Worm (Caenorhabditis elegans) whole organism, L2 larva: ENCODE data around the gene nap-1.
"Not testable (repeated sequence)": the region's sequence is repeated elsewhere in the genome, so short reads cannot be mapped to it uniquely, and the experiment has no call there.

Experiments used
- C34F6.9 ChIP-seq: fragments of 150-350 bp; optimal IDR thresholded peaks from 2 replicates; lab custom pipeline; 2014; ENCODE audit warnings: missing biosample characterization, missing genetic modification characterization
- R02D3.7 ChIP-seq: fragments of 150-350 bp; optimal IDR thresholded peaks from 2 replicates; lab custom pipeline; 2014; ENCODE audit warnings: missing biosample characterization, missing genetic modification characterization
- Y55F3AM.14 ChIP-seq: fragments of 200-800 bp; sonication (Bioruptor generic); optimal IDR thresholded peaks from 2 replicates; lab custom pipeline; 2018; ENCODE audit warnings: mild to moderate bottlenecking, missing genetic modification characterization, missing compliant biosample characterization
- ZK546.5 ChIP-seq: sonication (generic microtip); optimal IDR thresholded peaks from 2 replicates; lab custom pipeline; 2017; ENCODE audit warnings: missing biosample characterization, missing genetic modification characterization
- alr-1 ChIP-seq: fragments of 150-350 bp; optimal IDR thresholded peaks from 2 replicates; lab custom pipeline; 2014; ENCODE audit warnings: missing biosample characterization, missing genetic modification characterization
- aly-2 ChIP-seq: fragments of 150-350 bp; optimal IDR thresholded peaks from 2 replicates; lab custom pipeline; 2014; ENCODE audit warnings: missing biosample characterization, missing genetic modification characterization
- ama-1 ChIP-seq: fragments of 150-350 bp; optimal IDR thresholded peaks from 2 replicates; lab custom pipeline; 2018; ENCODE audit warnings: inconsistent platforms
- ceh-16 ChIP-seq: fragments of 150-350 bp; optimal IDR thresholded peaks from 2 replicates; lab custom pipeline; 2014; ENCODE audit warnings: missing biosample characterization, missing genetic modification characterization
- ceh-82 ChIP-seq: fragments of 150-350 bp; optimal IDR thresholded peaks from 2 replicates; lab custom pipeline; 2014; ENCODE audit warnings: missing biosample characterization, missing genetic modification characterization
- dmd-4 ChIP-seq: sonication (generic microtip); optimal IDR thresholded peaks from 2 replicates; lab custom pipeline; 2017; ENCODE audit warnings: missing biosample characterization, missing genetic modification characterization
- egl-27 ChIP-seq: sonication (generic microtip); optimal IDR thresholded peaks from 3 replicates; lab custom pipeline; 2017; ENCODE audit warnings: missing biosample characterization, missing genetic modification reagents, missing genetic modification characterization
- elt-1 ChIP-seq: fragments of 150-350 bp; optimal IDR thresholded peaks from 2 replicates; lab custom pipeline; 2014; ENCODE audit warnings: missing biosample characterization, missing genetic modification characterization
- elt-3 ChIP-seq: sonication (generic microtip); optimal IDR thresholded peaks from 2 replicates; lab custom pipeline; 2017; ENCODE audit warnings: missing biosample characterization, missing genetic modification characterization
- gmeb-1 ChIP-seq: fragments of 150-350 bp; optimal IDR thresholded peaks from 2 replicates; lab custom pipeline; 2014; ENCODE audit warnings: missing biosample characterization, missing genetic modification characterization
- lin-11 ChIP-seq: fragments of 150-350 bp; sonication (generic microtip); optimal IDR thresholded peaks from 2 replicates; lab custom pipeline; 2014; ENCODE audit warnings: missing biosample characterization, missing genetic modification characterization, inconsistent platforms, mixed read lengths
- lin-13 ChIP-seq: fragments of 150-350 bp; optimal IDR thresholded peaks from 2 replicates; lab custom pipeline; 2014; ENCODE audit warnings: missing biosample characterization, missing genetic modification reagents, missing genetic modification characterization
- lin-39 ChIP-seq: fragments of 150-350 bp; optimal IDR thresholded peaks from 2 replicates; lab custom pipeline; 2014; ENCODE audit warnings: missing biosample characterization, missing genetic modification reagents, missing genetic modification characterization
- lsy-2 ChIP-seq, 2 experiments: fragments of 150-350 bp in 1 of 2; sonication (generic microtip) in 1 of 2; optimal IDR thresholded peaks; 2 replicates each; lab custom pipeline; 2014 to 2017; ENCODE audit warnings: missing biosample characterization in 2 of 2, missing genetic modification characterization in 2 of 2
- mab-5 ChIP-seq: fragments of 150-350 bp; optimal IDR thresholded peaks from 2 replicates; lab custom pipeline; 2014; ENCODE audit warnings: missing biosample characterization, missing genetic modification characterization
- mbf-1 ChIP-seq: sonication (generic microtip); optimal IDR thresholded peaks from 2 replicates; lab custom pipeline; 2017; ENCODE audit warnings: missing biosample characterization, missing genetic modification characterization
- mdl-1 ChIP-seq, 2 experiments: fragments of 150-350 bp in 1 of 2; sonication (generic microtip) in 1 of 2; optimal IDR thresholded peaks; 2 replicates each; lab custom pipeline; 2017; ENCODE audit warnings: missing biosample characterization in 2 of 2, missing genetic modification characterization in 2 of 2
- nhr-10 ChIP-seq: sonication (generic microtip); optimal IDR thresholded peaks from 2 replicates; lab custom pipeline; 2017; ENCODE audit warnings: missing biosample characterization, missing genetic modification characterization
- nhr-11 ChIP-seq: fragments of 150-350 bp; optimal IDR thresholded peaks from 2 replicates; lab custom pipeline; 2014; ENCODE audit warnings: missing biosample characterization, missing genetic modification characterization
- nhr-12 ChIP-seq: fragments of 150-350 bp; optimal IDR thresholded peaks from 2 replicates; lab custom pipeline; 2014; ENCODE audit warnings: missing biosample characterization, missing genetic modification characterization
- nhr-129 ChIP-seq: fragments of 150-350 bp; optimal IDR thresholded peaks from 2 replicates; lab custom pipeline; 2014; ENCODE audit warnings: missing biosample characterization, missing genetic modification characterization
- nhr-23 ChIP-seq: fragments of 150-350 bp; optimal IDR thresholded peaks from 2 replicates; lab custom pipeline; 2014; ENCODE audit warnings: missing biosample characterization, missing genetic modification reagents, missing genetic modification characterization
- nhr-237 ChIP-seq: fragments of 150-350 bp; optimal IDR thresholded peaks from 2 replicates; lab custom pipeline; 2014; ENCODE audit warnings: missing biosample characterization, missing genetic modification characterization
- nhr-25 ChIP-seq: fragments of 150-350 bp; sonication (generic microtip); optimal IDR thresholded peaks from 3 replicates; lab custom pipeline; 2014; ENCODE audit warnings: missing biosample characterization, missing genetic modification characterization
- nhr-6 ChIP-seq: fragments of 150-350 bp; optimal IDR thresholded peaks from 2 replicates; lab custom pipeline; 2014; ENCODE audit warnings: missing biosample characterization, missing genetic modification characterization
- snpc-4 ChIP-seq: fragments of 150-350 bp; optimal IDR thresholded peaks from 2 replicates; lab custom pipeline; 2014; ENCODE audit warnings: missing biosample characterization, missing genetic modification characterization
- unc-62 ChIP-seq: fragments of 150-350 bp; optimal IDR thresholded peaks from 2 replicates; lab custom pipeline; 2014; ENCODE audit warnings: missing biosample characterization, missing genetic modification reagents, missing genetic modification characterization
- ztf-11 ChIP-seq: sonication (generic microtip); optimal IDR thresholded peaks from 2 replicates; lab custom pipeline; 2017; ENCODE audit warnings: missing biosample characterization, missing genetic modification characterization

nap-1 gene

DNA sequence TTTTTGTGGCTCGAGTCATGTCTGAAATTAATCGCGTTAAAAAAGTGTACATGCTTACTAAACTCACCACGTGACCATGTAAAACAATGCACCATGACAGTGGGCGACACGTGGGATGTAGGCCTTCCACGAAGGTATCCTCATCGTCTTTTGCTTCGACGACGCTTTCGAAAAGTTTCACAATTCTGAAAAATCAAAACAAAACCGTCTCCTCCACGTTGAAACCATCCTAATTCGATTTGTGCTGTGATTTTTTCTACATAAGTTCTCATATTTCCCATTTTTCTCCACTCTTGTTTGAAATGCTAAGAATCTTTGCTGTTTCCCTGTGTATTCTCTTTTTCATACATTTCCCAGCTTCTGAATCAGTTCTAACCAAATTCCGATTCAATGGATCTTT lies 24.5 kb downstream of the nap-1 start, which contains the start of gene F17E9.3:
Gene F17E9.3 (plus strand): TSS at position 301 of the 400 bp plus-strand sequence.
- TF ChIP-seq nhr-10 (tag; lab: Kevin White, UChicago), result no peak

DNA sequence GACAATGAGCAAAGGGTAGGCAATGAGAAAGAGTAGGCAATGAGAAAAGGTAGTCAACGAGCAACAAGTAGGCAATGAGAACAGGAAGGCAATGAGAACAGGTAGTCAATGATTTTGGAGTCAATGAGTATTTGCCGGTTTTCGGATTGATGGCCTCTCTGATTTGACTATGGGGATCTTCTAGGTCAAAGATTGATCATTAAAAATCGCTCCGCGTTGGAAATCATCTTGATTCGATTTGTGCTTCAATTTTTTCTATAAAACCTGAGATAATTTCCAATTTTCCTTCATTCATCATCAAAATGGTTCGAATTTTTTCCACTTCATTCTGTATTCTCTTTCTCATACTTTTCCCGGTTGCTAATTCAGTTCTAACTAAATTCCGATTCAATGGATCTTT lies 27.1 kb downstream of the nap-1 start, which contains the start of gene F17E9.16:
Gene F17E9.16 (plus strand): TSS at position 301 of the 400 bp plus-strand sequence.
- not testable (repeated sequence) for TF ChIP-seq ZK546.5, elt-1, alr-1 (tag; lab: Kevin White, UChicago)

DNA sequence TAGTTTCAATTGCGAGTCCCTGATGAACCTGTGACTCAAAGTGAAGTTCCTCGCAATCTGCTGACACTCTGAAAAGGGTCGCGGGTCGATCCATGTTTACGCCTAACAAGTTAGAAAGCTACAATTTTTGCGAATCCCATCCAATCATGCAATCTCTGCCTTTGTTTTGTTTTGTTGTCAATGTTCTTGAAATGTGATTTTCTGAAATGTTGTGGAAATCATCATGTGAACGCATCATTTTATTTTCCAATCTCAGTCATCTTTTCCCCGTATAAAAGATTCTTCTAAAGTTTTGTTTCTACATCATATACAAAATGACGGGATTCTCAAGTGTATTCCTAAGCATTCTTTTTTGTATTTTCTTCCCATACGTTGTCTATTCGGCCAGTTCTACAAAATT lies 31.0 kb downstream of the nap-1 start, which contains the start of gene F17E9.4:
Gene F17E9.4 (plus strand): TSS at position 301 of the 400 bp plus-strand sequence.
- no peak for TF ChIP-seq mbf-1 (tag; lab: Kevin White, UChicago)

DNA sequence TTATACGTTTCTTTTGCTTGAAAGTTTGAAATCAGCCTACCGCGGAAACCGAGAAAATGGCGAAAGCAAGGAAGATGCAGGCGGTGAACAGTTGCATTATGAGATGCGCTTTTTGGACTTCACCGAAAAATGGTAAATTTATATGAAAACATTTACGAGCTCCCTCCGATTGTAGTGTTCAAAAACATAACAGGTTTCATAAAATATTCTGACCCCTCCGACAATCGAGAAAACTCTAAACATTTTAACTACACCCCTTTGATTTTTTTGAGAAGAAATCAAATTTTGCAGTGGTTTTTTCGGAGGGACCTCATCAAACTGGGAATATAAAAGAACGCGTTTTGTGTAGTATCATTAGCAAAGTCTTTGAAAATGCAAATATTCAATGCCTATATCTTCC lies 32.1 kb downstream of the nap-1 start, which contains the start of the genes F17E9.18 and F17E9.15:
Gene F17E9.18 (minus strand): TSS at position 101 of the 400 bp plus-strand sequence.
Gene F17E9.15 (plus strand): TSS at position 368 of the 400 bp plus-strand sequence.
- TF ChIP-seq alr-1 (tag; lab: Kevin White, UChicago), result no peak

DNA sequence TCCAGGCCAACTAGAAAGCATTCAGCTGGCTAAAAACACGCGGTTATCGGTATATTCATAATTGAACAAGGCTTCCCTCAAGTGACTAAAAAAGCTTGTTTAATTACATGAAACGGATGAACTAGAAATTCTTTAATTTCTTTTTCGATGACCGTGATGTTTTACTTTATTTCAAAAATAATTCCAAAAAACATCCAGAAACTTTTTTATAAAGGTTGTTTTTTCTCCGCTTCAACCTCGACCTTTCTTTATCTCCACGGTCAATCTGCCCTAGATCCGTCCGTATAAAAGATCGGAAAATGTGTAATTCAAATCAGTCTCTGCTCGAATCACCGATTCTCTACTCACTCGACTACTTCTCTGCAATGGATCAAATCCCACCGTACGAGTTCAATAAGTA lies 33.6 kb downstream of the nap-1 start, which contains the start of gene F17E9.5:
Gene F17E9.5 (plus strand): TSS at position 301 of the 400 bp plus-strand sequence.
- no peak for TF ChIP-seq aly-2 (tag; lab: Kevin White, UChicago)
- TF ChIP-seq nhr-129, result no peak
- TF ChIP-seq ceh-82 (tag; lab: Kevin White, UChicago), result no peak
- TF ChIP-seq nhr-12 (tag; lab: Kevin White, UChicago), result no peak
- no peak for TF ChIP-seq nhr-11 (tag; lab: Kevin White, UChicago)
- TF ChIP-seq lin-39 (tag; lab: Kevin White, UChicago), result no peak
- no peak for TF ChIP-seq lin-13 (GFP tag; lab: Kevin White, UChicago)

DNA sequence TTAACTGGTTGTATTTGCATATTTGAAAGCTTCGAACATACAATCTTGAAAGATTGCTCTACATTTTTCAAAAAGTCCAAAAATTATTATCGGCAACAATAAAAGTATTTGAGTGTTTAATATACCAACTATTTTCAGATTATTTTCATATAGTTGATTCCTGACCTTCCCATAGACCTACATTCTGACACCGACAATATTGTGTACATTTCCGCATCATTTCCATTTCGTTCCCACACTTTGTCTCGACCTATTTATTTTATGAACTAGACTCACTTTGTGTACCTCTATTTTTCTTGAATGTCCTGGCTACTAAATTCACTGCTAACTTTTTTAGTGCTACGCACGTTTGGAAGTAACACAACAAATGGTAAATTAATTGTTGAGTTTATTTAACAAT lies 36.7 kb downstream of the nap-1 start, which contains the start of gene lgc-5:
Gene lgc-5 (plus strand): TSS at position 301 of the 400 bp plus-strand sequence.
- TF ChIP-seq ama-1 (lab: Kevin White, UChicago) (no peak), elt-1 (tag; lab: Kevin White, UChicago) (no peak), mdl-1 (tag; optimal IDR thresholded peaks at IDR 0.05; lab: Kevin White, UChicago) (no peak), lsy-2 (tag; optimal IDR thresholded peaks at IDR 0.05; lab: Kevin White, UChicago) (no peak), nhr-12 (tag; lab: Kevin White, UChicago) (no peak), nhr-237 (no peak), nhr-11 (tag; lab: Kevin White, UChicago) (no peak), nhr-23 (tag; lab: Kevin White, UChicago) (no peak), dmd-4 (no peak), mab-5 (tag; lab: Kevin White, UChicago) (no peak), Y55F3AM.14 (no peak), lin-39 (tag; lab: Kevin White, UChicago) (no peak), ztf-11 (tag; lab: Kevin White, UChicago) (no peak), lin-11 (tag; lab: Kevin White, UChicago) (no peak), unc-62 (GFP tag; lab: Kevin White, UChicago) (no peak), C34F6.9 (tag; lab: Kevin White, UChicago) (no peak), egl-27 (no peak), nhr-6 (tag; lab: Kevin White, UChicago) (no peak), R02D3.7 (tag; lab: Kevin White, UChicago) (no peak), nhr-25 (tag; lab: Kevin White, UChicago) (no peak)

DNA sequence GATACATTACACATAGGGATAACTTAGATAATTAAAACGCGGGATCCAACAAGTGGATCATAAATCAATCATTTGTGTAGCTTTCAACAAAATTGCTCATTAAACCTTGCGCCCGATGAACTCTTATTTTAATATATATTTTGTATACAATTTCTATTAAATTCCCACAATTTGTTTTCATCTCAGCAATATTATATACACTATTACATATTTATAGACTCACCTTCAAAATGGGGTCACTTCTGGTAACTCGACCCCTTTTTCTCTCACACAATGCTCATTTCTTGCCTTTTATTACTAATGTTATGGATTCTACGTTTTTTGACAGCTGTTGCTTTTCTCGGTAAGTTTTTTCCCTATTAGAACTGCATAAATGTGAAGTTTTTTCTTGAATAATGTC lies 39.5 kb downstream of the nap-1 start, which contains the start of gene lgc-6:
Gene lgc-6 (plus strand): TSS at position 301 of the 400 bp plus-strand sequence.
- TF ChIP-seq lin-39 (tag; lab: Kevin White, UChicago) (no peak), nhr-23 (tag; lab: Kevin White, UChicago) (no peak), nhr-129 (no peak), gmeb-1 (no peak), R02D3.7 (tag; lab: Kevin White, UChicago) (no peak), lin-13 (GFP tag; lab: Kevin White, UChicago) (no peak), Y55F3AM.14 (no peak), snpc-4 (tag; lab: Kevin White, UChicago) (no peak), ceh-16 (no peak), elt-3 (tag; lab: Kevin White, UChicago) (no peak), ztf-11 (tag; lab: Kevin White, UChicago) (no peak)
